Fruit fly (Drosophila melanogaster): ENCODE measurements around the gene cmpy.

cmpy gene

dm6 chr3L:20711397-20711796, 7.6 kb downstream of the cmpy start (continued):
- TF ChIP-seq CG31388 (GFP tag; optimal IDR thresholded peaks at IDR 0.05) (no peak), ab (GFP tag; optimal IDR thresholded peaks at IDR 0.05) (peak; percentile 1), Xbp1 (GFP tag; optimal IDR thresholded peaks at IDR 0.05) (peak; percentile 82), fd102C (GFP tag; optimal IDR thresholded peaks at IDR 0.05) (peak; percentile 66), CG18599 (GFP tag; optimal IDR thresholded peaks at IDR 0.05) (peak; percentile 10), CG12236 (GFP tag; optimal IDR thresholded peaks at IDR 0.05) (peak; percentile 18), cato (GFP tag; optimal IDR thresholded peaks at IDR 0.05; ENCODE audit: borderline replicate concordance) (peak; percentile 17), CG9932 (GFP tag; IDR thresholded peaks at IDR 0.05) (peak; percentile 60), Neu2 (GFP tag; optimal IDR thresholded peaks at IDR 0.05; ENCODE audit: borderline replicate concordance) (no peak), da (GFP tag; optimal IDR thresholded peaks at IDR 0.05) (no peak), emc (GFP tag; optimal IDR thresholded peaks at IDR 0.05) (peak; percentile 16), slp2 (GFP tag; optimal IDR thresholded peaks at IDR 0.05) (peak; percentile 61), CG10274 (GFP tag; optimal IDR thresholded peaks at IDR 0.05) (no peak), repo (GFP tag; optimal IDR thresholded peaks at IDR 0.05) (peak; percentile 52), CG12219 (GFP tag; optimal IDR thresholded peaks at IDR 0.05) (peak; percentile 53), schlank (tag; optimal IDR thresholded peaks at IDR 0.05) (peak; percentile 9), lbe (GFP tag; optimal IDR thresholded peaks at IDR 0.05) (no peak), GATAe (GFP tag; conservative IDR thresholded peaks at IDR 0.05) (no peak), CG17385 (GFP tag; optimal IDR thresholded peaks at IDR 0.05) (peak; percentile 51), nau (GFP tag; optimal IDR thresholded peaks at IDR 0.05) (peak; percentile 31), BEAF-32 (GFP tag; optimal IDR thresholded peaks at IDR 0.05) (no peak), Bteb2 (GFP tag; optimal IDR thresholded peaks at IDR 0.05) (peak; percentile 48), Abd-B (GFP tag; optimal IDR thresholded peaks at IDR 0.05) (no peak), sens-2 (GFP tag; IDR thresholded peaks at IDR 0.05) (no peak), CG4854 (GFP tag; optimal IDR thresholded peaks at IDR 0.05) (peak; percentile 64), NK7.1 (GFP tag; optimal IDR thresholded peaks at IDR 0.05) (no peak), sqz (GFP tag; optimal IDR thresholded peaks at IDR 0.05) (peak; percentile 16), Sry-δ (GFP tag; optimal IDR thresholded peaks at IDR 0.05) (peak; percentile 18), scrt (GFP tag; optimal IDR thresholded peaks at IDR 0.05) (peak; percentile 25), bbx (GFP tag; IDR thresholded peaks at IDR 0.05; ENCODE audit: partially characterized antibody) (peak; percentile 42; the same call in 1 of the 2 replicates), CG4282 (GFP tag; optimal IDR thresholded peaks at IDR 0.05) (no peak), Antp (GFP tag; optimal IDR thresholded peaks at IDR 0.05) (peak; percentile 36), grau (tag; optimal IDR thresholded peaks at IDR 0.05) (peak; percentile 60), H2.0 (GFP tag; IDR thresholded peaks at IDR 0.05) (peak; percentile 30; the same call in 1 of the 2 replicates), CG1602 (GFP tag; optimal IDR thresholded peaks at IDR 0.05) (peak; percentile 51), wdn (GFP tag; IDR thresholded peaks at IDR 0.05) (no peak), CG16813 (GFP tag; IDR thresholded peaks at IDR 0.05; ENCODE audit: partially characterized antibody) (peak; percentile 61), CG30403 (GFP tag; optimal IDR thresholded peaks at IDR 0.05) (peak; percentile 49), nom (GFP tag; optimal IDR thresholded peaks at IDR 0.05) (no peak), CG16815 (GFP tag; optimal IDR thresholded peaks at IDR 0.05) (peak; percentile 3), slbo (GFP tag; IDR thresholded peaks at IDR 0.05) (peak; percentile 53; the same call in 1 of the 2 replicates), Oaz (GFP tag; IDR thresholded peaks at IDR 0.05) (peak; percentile 50; the same call in 1 of the 2 replicates), nmo (GFP tag; optimal IDR thresholded peaks at IDR 0.05) (peak; percentile 53), dmrt11E (tag; optimal IDR thresholded peaks at IDR 0.05) (peak; percentile 63), ems (GFP tag; optimal IDR thresholded peaks at IDR 0.05) (peak; percentile 30), disco-r (GFP tag; optimal IDR thresholded peaks at IDR 0.05) (peak; percentile 70), Camta (GFP tag; optimal IDR thresholded peaks at IDR 0.05) (peak; percentile 45), CG11085 (GFP tag; IDR thresholded peaks at IDR 0.05) (peak; percentile 59), Lim3 (GFP tag; IDR thresholded peaks at IDR 0.05) (no peak), CG2120 (GFP tag; optimal IDR thresholded peaks at IDR 0.05) (peak; percentile 33), slou (GFP tag; optimal IDR thresholded peaks at IDR 0.05) (peak; percentile 32)

All from whole organism, embryonic.